Fruit fly (Drosophila melanogaster) whole organism, embryonic: ENCODE results near the gene Alg2.

ENCODE experiments used
- CG16813 ChIP-seq: fragments of 200-800 bp; sonication (Bioruptor generic); IDR thresholded peaks from 3 replicates; pipeline ENCODE4 v1.3.6; 2022; ENCODE audit warnings: missing biosample characterization, missing genetic modification characterization; ENCODE audit not compliant: partially characterized antibody
- CG2129 ChIP-seq: fragments of 200-800 bp; sonication (Bioruptor generic); IDR thresholded peaks from 2 replicates; pipeline ENCODE4 v1.3.6; 2022; ENCODE audit warnings: missing biosample characterization, missing genetic modification characterization; ENCODE audit not compliant: partially characterized antibody
- CG2199 ChIP-seq: fragments of 200-800 bp; sonication (Bioruptor generic); IDR thresholded peaks from 3 replicates; pipeline ENCODE4 v1.3.6; 2022; ENCODE audit warnings: missing biosample characterization, missing genetic modification characterization
- CG3995 ChIP-seq: fragments of 200-800 bp; sonication (Bioruptor generic); optimal IDR thresholded peaks from 3 replicates; lab custom pipeline; 2016; ENCODE audit warnings: missing biosample characterization, missing genetic modification characterization
- CG4282 ChIP-seq: fragments of 200-800 bp; sonication (Bioruptor generic); optimal IDR thresholded peaks from 2 replicates; lab custom pipeline; 2016; ENCODE audit warnings: missing biosample characterization, missing genetic modification characterization
- CG6765 ChIP-seq: fragments of 200-800 bp; sonication (Bioruptor generic); optimal IDR thresholded peaks from 3 replicates; lab custom pipeline; 2017; ENCODE audit warnings: missing biosample characterization, mild to moderate bottlenecking, missing genetic modification characterization
- CG9727 ChIP-seq: fragments of 200-800 bp; sonication (Bioruptor generic); optimal IDR thresholded peaks from 3 replicates; lab custom pipeline; 2017; ENCODE audit warnings: missing biosample characterization, mild to moderate bottlenecking, missing genetic modification characterization
- Sox100B ChIP-seq: fragments of 200-800 bp; sonication (Bioruptor generic); optimal IDR thresholded peaks from 3 replicates; lab custom pipeline; 2018; ENCODE audit warnings: missing biosample characterization, mild to moderate bottlenecking, missing genetic modification characterization
- cad ChIP-seq: fragments of >200 bp; optimal IDR thresholded peaks from 2 replicates; lab custom pipeline; 2017; ENCODE audit warnings: missing biosample characterization, missing genetic modification characterization
- fru ChIP-seq: fragments of >200 bp; optimal IDR thresholded peaks from 2 replicates; lab custom pipeline; 2017
- sna ChIP-seq: fragments of 200-800 bp; sonication (Bioruptor generic); IDR thresholded peaks from 2 replicates; pipeline ENCODE4 v1.3.6; 2022; ENCODE audit warnings: missing biosample characterization, missing genetic modification characterization; ENCODE audit not compliant: partially characterized antibody

dm6 chr3L:3127544-3127943, 16.1 kb upstream of the Alg2 start, which contains the start of gene promL:
- TF ChIP-seq CG2129 (GFP tag; lab: Robert Waterston, UW) (no peak), sna (GFP tag; lab: Robert Waterston, UW) (no peak), CG3995 (GFP tag; lab: Kevin White, UChicago) (peak; percentile 22), CG9727 (GFP tag; lab: Kevin White, UChicago) (peak; percentile 48), cad (GFP tag; lab: Kevin White, UChicago) (no peak), CG6765 (peak; percentile 81), CG2199 (GFP tag; lab: Robert Waterston, UW) (0 out of 3 replicates have a peak, but pooled peaks have one; percentile 55), fru (lab: Kevin White, UChicago) (no peak), CG16813 (GFP tag; lab: Robert Waterston, UW) (no peak), CG4282 (GFP tag; lab: Kevin White, UChicago) (no peak), Sox100B (GFP tag; lab: Kevin White, UChicago) (peak; percentile 18)
